Worm (Caenorhabditis elegans) whole organism, late embryonic: ENCODE measurements around the gene K03A11.6.

Experiments used
- C08G9.2 ChIP-seq: sonication (generic microtip); optimal IDR thresholded peaks from 2 replicates; lab custom pipeline; 2016; ENCODE audit warnings: mild to moderate bottlenecking, missing genetic modification characterization, moderate library complexity, missing compliant biosample characterization
- K02D7.2 ChIP-seq: sonication (generic microtip); optimal IDR thresholded peaks from 2 replicates; lab custom pipeline; 2017; ENCODE audit warnings: mild to moderate bottlenecking, missing genetic modification characterization, missing compliant biosample characterization
- K09A11.1 ChIP-seq: sonication (generic microtip); optimal IDR thresholded peaks from 2 replicates; lab custom pipeline; 2017; ENCODE audit warnings: antibody characterized with exemption, mild to moderate bottlenecking, missing genetic modification characterization, missing compliant biosample characterization; ENCODE audit not compliant: insufficient read depth
- T23F11.4 ChIP-seq: fragments of 200-800 bp; sonication (Bioruptor generic); optimal IDR thresholded peaks from 2 replicates; lab custom pipeline; 2018; ENCODE audit warnings: mild to moderate bottlenecking, missing genetic modification characterization, missing compliant biosample characterization
- Y22D7AL.16 ChIP-seq: sonication (generic microtip); optimal IDR thresholded peaks from 2 replicates; lab custom pipeline; 2016; ENCODE audit warnings: missing genetic modification characterization, missing compliant biosample characterization
- ahr-1 ChIP-seq: sonication (generic microtip); optimal IDR thresholded peaks from 2 replicates; lab custom pipeline; 2016; ENCODE audit warnings: missing genetic modification characterization, missing compliant biosample characterization
- ceh-14 ChIP-seq: sonication (generic microtip); optimal IDR thresholded peaks from 2 replicates; lab custom pipeline; 2016; ENCODE audit warnings: missing genotype, missing genetic modification characterization, missing compliant biosample characterization
- ceh-19 ChIP-seq: fragments of 200-800 bp; sonication (Bioruptor generic); optimal IDR thresholded peaks from 2 replicates; lab custom pipeline; 2018; ENCODE audit warnings: mild to moderate bottlenecking, missing genetic modification characterization, missing compliant biosample characterization
- ceh-2 ChIP-seq: sonication (generic microtip); optimal IDR thresholded peaks from 2 replicates; lab custom pipeline; 2016; ENCODE audit warnings: missing genotype, missing genetic modification characterization, missing compliant biosample characterization
- ceh-30 ChIP-seq: fragments of 150-350 bp; optimal IDR thresholded peaks from 2 replicates; lab custom pipeline; 2014; ENCODE audit warnings: missing biosample characterization, missing genetic modification characterization
- ceh-31 ChIP-seq: sonication (generic microtip); optimal IDR thresholded peaks from 2 replicates; lab custom pipeline; 2016; ENCODE audit warnings: missing genetic modification characterization, missing compliant biosample characterization
- ceh-45 ChIP-seq: fragments of 200-800 bp; sonication (Bioruptor generic); IDR thresholded peaks from 2 replicates; pipeline ENCODE4 v1.3.6; 2022; ENCODE audit warnings: missing genetic modification reagents, missing genetic modification characterization, missing compliant biosample characterization
- ceh-48 ChIP-seq: sonication (generic microtip); optimal IDR thresholded peaks from 2 replicates; lab custom pipeline; 2016; ENCODE audit warnings: missing genetic modification characterization, inconsistent platforms, missing compliant biosample characterization
- ceh-6 ChIP-seq: fragments of 200-800 bp; sonication (Bioruptor generic); optimal IDR thresholded peaks from 2 replicates; lab custom pipeline; 2018; ENCODE audit warnings: mild to moderate bottlenecking, missing genetic modification characterization, missing compliant biosample characterization
- che-1 ChIP-seq: sonication (generic microtip); optimal IDR thresholded peaks from 2 replicates; lab custom pipeline; 2016; ENCODE audit warnings: mild to moderate bottlenecking, missing genetic modification characterization, missing compliant biosample characterization
- dmd-4 ChIP-seq: sonication (generic microtip); optimal IDR thresholded peaks from 2 replicates; lab custom pipeline; 2016; ENCODE audit warnings: borderline replicate concordance, missing genetic modification characterization, missing compliant biosample characterization
- dve-1 ChIP-seq: sonication (generic microtip); optimal IDR thresholded peaks from 2 replicates; lab custom pipeline; 2017; ENCODE audit warnings: antibody characterized with exemption, mild to moderate bottlenecking, missing genetic modification characterization, missing compliant biosample characterization
- elt-2 ChIP-seq: sonication (generic microtip); optimal IDR thresholded peaks from 2 replicates; lab custom pipeline; 2016; ENCODE audit warnings: missing genetic modification reagents, missing genetic modification characterization, missing compliant biosample characterization
- ets-4 ChIP-seq: sonication (generic microtip); optimal IDR thresholded peaks from 2 replicates; lab custom pipeline; 2016; ENCODE audit warnings: missing genetic modification characterization, missing compliant biosample characterization
- eyg-1 ChIP-seq: sonication (generic microtip); optimal IDR thresholded peaks from 2 replicates; lab custom pipeline; 2016; ENCODE audit warnings: missing genotype, missing genetic modification characterization, missing compliant biosample characterization
- fax-1 ChIP-seq: sonication (generic microtip); optimal IDR thresholded peaks from 2 replicates; lab custom pipeline; 2016; ENCODE audit warnings: missing genotype, missing genetic modification characterization, missing compliant biosample characterization
- fkh-6 ChIP-seq: sonication (generic microtip); optimal IDR thresholded peaks from 2 replicates; lab custom pipeline; 2016; ENCODE audit warnings: missing genetic modification characterization, missing compliant biosample characterization
- gmeb-2 ChIP-seq: sonication (generic microtip); optimal IDR thresholded peaks from 2 replicates; lab custom pipeline; 2016; ENCODE audit warnings: missing genetic modification characterization, inconsistent platforms, missing compliant biosample characterization
- hlh-15 ChIP-seq: sonication (generic microtip); optimal IDR thresholded peaks from 2 replicates; lab custom pipeline; 2016; ENCODE audit warnings: missing genetic modification characterization, missing compliant biosample characterization
- hlh-30 ChIP-seq: sonication (generic microtip); optimal IDR thresholded peaks from 2 replicates; lab custom pipeline; 2017; ENCODE audit warnings: antibody characterized with exemption, missing genetic modification characterization, missing compliant biosample characterization; ENCODE audit not compliant: insufficient read depth
- hlh-6 ChIP-seq: sonication (generic microtip); optimal IDR thresholded peaks from 2 replicates; lab custom pipeline; 2016; ENCODE audit warnings: missing genotype, missing genetic modification characterization, missing compliant biosample characterization
- hlh-8 ChIP-seq: sonication (generic microtip); optimal IDR thresholded peaks from 2 replicates; lab custom pipeline; 2016; ENCODE audit warnings: missing genotype, missing genetic modification characterization, missing compliant biosample characterization
- lim-6 ChIP-seq: sonication (generic microtip); optimal IDR thresholded peaks from 2 replicates; lab custom pipeline; 2016; ENCODE audit warnings: missing genetic modification characterization, missing compliant biosample characterization
- lin-11 ChIP-seq: fragments of 200-800 bp; sonication (Bioruptor generic); optimal IDR thresholded peaks from 2 replicates; lab custom pipeline; 2018; ENCODE audit warnings: mild to moderate bottlenecking, missing genetic modification characterization, missing compliant biosample characterization
- madf-2 ChIP-seq: sonication (generic microtip); optimal IDR thresholded peaks from 2 replicates; lab custom pipeline; 2017; ENCODE audit warnings: missing genetic modification characterization, missing compliant biosample characterization
- mec-3 ChIP-seq: sonication (generic microtip); optimal IDR thresholded peaks from 2 replicates; lab custom pipeline; 2016; ENCODE audit warnings: borderline replicate concordance, missing genetic modification characterization, missing compliant biosample characterization
- nfya-1 ChIP-seq: sonication (generic microtip); optimal IDR thresholded peaks from 2 replicates; lab custom pipeline; 2017; ENCODE audit warnings: missing genetic modification characterization, mild to moderate bottlenecking, missing compliant biosample characterization, antibody characterized with exemption, moderate library complexity
- nhr-232 ChIP-seq: sonication (generic microtip); optimal IDR thresholded peaks from 2 replicates; lab custom pipeline; 2016; ENCODE audit warnings: missing genetic modification characterization, missing compliant biosample characterization
- npax-4 ChIP-seq: sonication (generic microtip); optimal IDR thresholded peaks from 2 replicates; lab custom pipeline; 2016; ENCODE audit warnings: missing genetic modification characterization, missing compliant biosample characterization
- odd-2 ChIP-seq: sonication (generic microtip); optimal IDR thresholded peaks from 2 replicates; lab custom pipeline; 2017; ENCODE audit warnings: antibody characterized with exemption, mild to moderate bottlenecking, missing genetic modification characterization, missing compliant biosample characterization
- pag-3 ChIP-seq: sonication (generic microtip); optimal IDR thresholded peaks from 2 replicates; lab custom pipeline; 2016; ENCODE audit warnings: missing compliant biosample characterization, missing genetic modification characterization, borderline replicate concordance
- pax-1 ChIP-seq: fragments of 150-350 bp; optimal IDR thresholded peaks from 2 replicates; lab custom pipeline; 2014; ENCODE audit warnings: missing biosample characterization, missing genetic modification characterization
- pha-2 ChIP-seq: sonication (generic microtip); optimal IDR thresholded peaks from 2 replicates; lab custom pipeline; 2017; ENCODE audit warnings: mild to moderate bottlenecking, missing genetic modification characterization, missing compliant biosample characterization
- pqm-1 ChIP-seq: sonication (generic microtip); optimal IDR thresholded peaks from 2 replicates; lab custom pipeline; 2016; ENCODE audit warnings: missing genetic modification characterization, missing compliant biosample characterization
- pros-1 ChIP-seq: fragments of 150-350 bp; optimal IDR thresholded peaks from 2 replicates; lab custom pipeline; 2014; ENCODE audit warnings: missing biosample characterization, missing genetic modification reagents, missing genetic modification characterization
- ref-2 ChIP-seq: sonication (generic microtip); optimal IDR thresholded peaks from 2 replicates; lab custom pipeline; 2016; ENCODE audit warnings: missing genetic modification characterization, missing compliant biosample characterization
- rnt-1 ChIP-seq: sonication (generic microtip); optimal IDR thresholded peaks from 2 replicates; lab custom pipeline; 2016; ENCODE audit warnings: missing genetic modification characterization, missing compliant biosample characterization
- sox-2 ChIP-seq: fragments of 200-800 bp; sonication (Bioruptor generic); IDR thresholded peaks from 2 replicates; pipeline ENCODE4 v1.3.6; 2022; ENCODE audit warnings: missing genetic modification reagents, missing genetic modification characterization, missing compliant biosample characterization
- syd-9 ChIP-seq: sonication (generic microtip); optimal IDR thresholded peaks from 2 replicates; lab custom pipeline; 2016; ENCODE audit warnings: mild to moderate bottlenecking, missing genetic modification characterization, moderate library complexity, missing compliant biosample characterization
- tbx-2 ChIP-seq: sonication (generic microtip); optimal IDR thresholded peaks from 2 replicates; lab custom pipeline; 2016; ENCODE audit warnings: missing genetic modification characterization, missing compliant biosample characterization
- tbx-7 ChIP-seq: sonication (generic microtip); optimal IDR thresholded peaks from 2 replicates; lab custom pipeline; 2016; ENCODE audit warnings: missing genotype, missing genetic modification characterization, missing compliant biosample characterization
- ttx-3 ChIP-seq: sonication (generic microtip); optimal IDR thresholded peaks from 2 replicates; lab custom pipeline; 2016; ENCODE audit warnings: missing genetic modification reagents, missing genetic modification characterization, missing compliant biosample characterization
- unc-3 ChIP-seq, 2 experiments: fragments of 200-800 bp in 1 of 2; sonication (Bioruptor generic) in 1 of 2; sonication (generic microtip) in 1 of 2; conservative IDR thresholded peaks in 1 of 2; optimal IDR thresholded peaks in 1 of 2; 2 replicates each; pipeline versions ENCODE4 v1.3.6 to Lab custom; 2016 to 2022; ENCODE audit warnings: missing compliant biosample characterization in 2 of 2, missing genetic modification characterization in 2 of 2, missing genetic modification reagents in 1 of 2
- unc-42 ChIP-seq: sonication (generic microtip); optimal IDR thresholded peaks from 2 replicates; lab custom pipeline; 2016; ENCODE audit warnings: missing genotype, missing genetic modification characterization, missing compliant biosample characterization
- unc-55 ChIP-seq: sonication (generic microtip); optimal IDR thresholded peaks from 2 replicates; lab custom pipeline; 2017; ENCODE audit warnings: missing biosample characterization, missing genetic modification reagents, missing genetic modification characterization
- unc-86 ChIP-seq: sonication (generic microtip); optimal IDR thresholded peaks from 2 replicates; lab custom pipeline; 2016; ENCODE audit warnings: missing genetic modification characterization, missing compliant biosample characterization
- zip-5 ChIP-seq: sonication (generic microtip); optimal IDR thresholded peaks from 2 replicates; lab custom pipeline; 2016; ENCODE audit warnings: missing genetic modification characterization, missing compliant biosample characterization

K03A11.6 gene

DNA sequence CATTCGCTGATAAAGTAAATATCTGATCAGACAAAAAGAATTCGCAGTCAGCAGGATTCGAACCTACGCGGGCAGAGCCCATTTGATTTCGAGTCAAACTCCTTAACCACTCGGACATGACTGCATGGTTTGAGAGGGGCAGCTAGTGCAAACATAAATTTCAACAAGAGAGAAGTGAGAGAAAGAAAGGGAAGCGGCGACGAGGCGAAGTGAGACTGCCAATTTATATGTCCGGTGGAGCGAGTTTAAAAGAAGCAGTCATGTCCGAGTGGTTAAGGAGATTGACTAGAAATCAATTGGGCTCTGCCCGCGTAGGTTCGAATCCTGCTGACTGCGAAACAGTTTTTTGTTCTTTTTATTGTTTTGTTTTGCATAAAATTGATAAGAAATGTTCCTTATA lies 9.3 kb upstream of the K03A11.6 start:
- TF ChIP-seq ahr-1 (tag; lab: Kevin White, UChicago) (peak; percentile 75), pros-1 (peak; percentile 52), ceh-48 (tag; lab: Kevin White, UChicago) (peak; percentile 79), tbx-2 (tag; lab: Kevin White, UChicago) (peak; percentile 88), K09A11.1 (tag; lab: Kevin White, UChicago) (peak; percentile 76), pqm-1 (tag; lab: Kevin White, UChicago) (peak; percentile 75), pha-2 (tag; lab: Kevin White, UChicago) (peak; percentile 87), hlh-8 (peak; percentile 62), hlh-15 (tag; lab: Kevin White, UChicago) (peak; percentile 42), hlh-30 (tag; lab: Kevin White, UChicago) (peak; percentile 36), ceh-31 (tag; lab: Kevin White, UChicago) (peak; percentile 90), ref-2 (peak; percentile 92), K02D7.2 (tag; lab: Kevin White, UChicago) (peak; percentile 60), unc-42 (peak; percentile 72), unc-55 (GFP tag; lab: Kevin White, UChicago) (peak; percentile 13), madf-2 (tag; lab: Kevin White, UChicago) (peak; percentile 93), ceh-14 (peak; percentile 96), npax-4 (tag; lab: Kevin White, UChicago) (peak; percentile 71), pax-1 (tag; lab: Kevin White, UChicago) (peak; percentile 46), fkh-6 (tag; lab: Kevin White, UChicago) (peak; percentile 86), syd-9 (tag; lab: Kevin White, UChicago) (peak; percentile 93), zip-5 (tag; lab: Kevin White, UChicago) (peak; percentile 62), unc-86 (tag; lab: Kevin White, UChicago) (peak; percentile 79), mec-3 (tag; lab: Kevin White, UChicago) (peak; percentile 30), ceh-30 (tag; lab: Kevin White, UChicago) (peak; percentile 35), lin-11 (tag; lab: Kevin White, UChicago) (peak; percentile 82), odd-2 (tag; lab: Kevin White, UChicago) (peak; percentile 46), dmd-4 (tag; lab: Kevin White, UChicago) (peak; percentile 93), T23F11.4 (GFP tag; lab: Kevin White, UChicago) (peak; percentile 89), nhr-232 (tag; lab: Kevin White, UChicago) (peak; percentile 84), ceh-19 (GFP tag; lab: Kevin White, UChicago) (peak; percentile 94), che-1 (tag; lab: Kevin White, UChicago) (peak; percentile 84), ceh-6 (peak; percentile 88), pag-3 (tag; lab: Kevin White, UChicago) (peak; percentile 67), hlh-6 (peak; percentile 96), elt-2 (tag; lab: Kevin White, UChicago) (peak; percentile 87), eyg-1 (peak; percentile 81), unc-3 (GFP tag; conservative IDR thresholded peaks at IDR 0.05; lab: Robert Waterston, UW) (peak; percentile 91), unc-3 (tag; optimal IDR thresholded peaks at IDR 0.05; lab: Kevin White, UChicago) (peak; percentile 70), nfya-1 (tag; lab: Kevin White, UChicago) (peak; percentile 77), ets-4 (tag; lab: Kevin White, UChicago) (peak; percentile 74), sox-2 (GFP tag; lab: Robert Waterston, UW) (peak; percentile 84), ttx-3 (tag; lab: Kevin White, UChicago) (peak; percentile 88), fax-1 (tag; lab: Kevin White, UChicago) (peak; percentile 77), dve-1 (peak; percentile 96), tbx-7 (tag; lab: Kevin White, UChicago) (peak; percentile 36), rnt-1 (tag; lab: Kevin White, UChicago) (peak; percentile 88), ceh-45 (peak; percentile 97), C08G9.2 (peak; percentile 72), lim-6 (tag; lab: Kevin White, UChicago) (peak; percentile 70), ceh-2 (tag; lab: Kevin White, UChicago) (peak; percentile 91), gmeb-2 (tag; lab: Kevin White, UChicago) (peak; percentile 94), Y22D7AL.16 (peak; percentile 88)
